Fruit fly (Drosophila melanogaster): ENCODE data around the gene CG34174.

CG34174 gene

DNA sequence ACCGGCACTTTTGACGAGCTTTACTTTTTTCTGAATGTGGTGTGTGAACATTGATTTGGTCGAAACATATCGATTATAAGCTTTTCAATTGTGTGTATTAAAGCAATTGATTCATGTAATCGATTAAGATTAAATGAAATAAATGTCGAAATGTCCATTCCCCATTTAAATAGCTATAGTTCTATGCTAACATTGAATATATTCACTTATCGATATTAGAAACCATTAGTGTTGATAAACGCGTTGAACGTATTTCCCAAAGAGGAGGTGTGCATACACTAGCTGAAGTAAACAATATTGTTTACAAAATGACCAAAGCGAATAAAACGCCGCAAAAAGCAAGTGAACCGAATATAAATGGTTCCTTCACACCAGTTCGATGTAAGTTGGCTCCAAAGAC lies at the start of gene CG34174, which contains the start of gene Uch (continued):
- TF ChIP-seq CG18599 (GFP tag; optimal IDR thresholded peaks at IDR 0.05) (peak; percentile 24), Atf-2 (GFP tag; optimal IDR thresholded peaks at IDR 0.05) (no peak), NfI (GFP tag; optimal IDR thresholded peaks at IDR 0.05) (peak; percentile 29), fd102C (GFP tag; optimal IDR thresholded peaks at IDR 0.05) (no peak), CG8388 (GFP tag; optimal IDR thresholded peaks at IDR 0.05) (no peak), nerfin-1 (tag; optimal IDR thresholded peaks at IDR 0.05) (peak; percentile 24), lab (GFP tag; optimal IDR thresholded peaks at IDR 0.05) (no peak), CG8478 (optimal IDR thresholded peaks at IDR 0.05) (no peak), peb (GFP tag; IDR thresholded peaks at IDR 0.05) (no peak), CG2129 (GFP tag; IDR thresholded peaks at IDR 0.05; ENCODE audit: partially characterized antibody) (no peak; the same call in 1 of the 2 replicates), kni (GFP tag; optimal IDR thresholded peaks at IDR 0.05) (peak; percentile 18), Fer1 (GFP tag; optimal IDR thresholded peaks at IDR 0.05) (peak; percentile 45), MBD-R2 (GFP tag; IDR thresholded peaks at IDR 0.05) (peak; percentile 86), CG1832 (GFP tag; optimal IDR thresholded peaks at IDR 0.05) (no peak), phol (tag; optimal IDR thresholded peaks at IDR 0.05) (peak; percentile 58), trem (tag; optimal IDR thresholded peaks at IDR 0.05) (peak; percentile 59), CG9727 (GFP tag; optimal IDR thresholded peaks at IDR 0.05) (peak; percentile 12), nom (GFP tag; optimal IDR thresholded peaks at IDR 0.05) (no peak), Dad (GFP tag; optimal IDR thresholded peaks at IDR 0.05) (no peak), amos (GFP tag; IDR thresholded peaks at IDR 0.05; ENCODE audit: partially characterized antibody) (peak; percentile 67; the same call in 1 of the 2 replicates), Ptx1 (GFP tag; IDR thresholded peaks at IDR 0.05) (no peak), BtbVII (GFP tag; optimal IDR thresholded peaks at IDR 0.05) (peak; percentile 15), eyg (GFP tag; optimal IDR thresholded peaks at IDR 0.05) (no peak), CG7372 (GFP tag; IDR thresholded peaks at IDR 0.05) (no peak), wor (GFP tag; IDR thresholded peaks at IDR 0.05) (no peak), bab2 (GFP tag; optimal IDR thresholded peaks at IDR 0.05) (no peak), Meics (GFP tag; optimal IDR thresholded peaks at IDR 0.05) (no peak), CoRest (tag; optimal IDR thresholded peaks at IDR 0.05) (peak; percentile 29), CG11456 (GFP tag; IDR thresholded peaks at IDR 0.05) (no peak), CHES-1-like (GFP tag; optimal IDR thresholded peaks at IDR 0.05) (peak; percentile 75), CG1233 (GFP tag; optimal IDR thresholded peaks at IDR 0.05) (peak; percentile 9), Sin3A (optimal IDR thresholded peaks at IDR 0.05) (peak; percentile 43), cg (GFP tag; optimal IDR thresholded peaks at IDR 0.05) (no peak), zen (tag; optimal IDR thresholded peaks at IDR 0.05) (peak; percentile 46), ham (GFP tag; IDR thresholded peaks at IDR 0.05) (no peak), Stat92E (GFP tag; optimal IDR thresholded peaks at IDR 0.05) (peak in 1 of 3 experiments; percentile 23), lola (GFP tag; optimal IDR thresholded peaks at IDR 0.05) (peak in 1 of 3 experiments; percentile 32), sug (tag; optimal IDR thresholded peaks at IDR 0.05) (peak; percentile 48), CG9437 (GFP tag; optimal IDR thresholded peaks at IDR 0.05) (peak; percentile 11), BEAF-32 (GFP tag; optimal IDR thresholded peaks at IDR 0.05) (peak; percentile 79), CG8290 (GFP tag; optimal IDR thresholded peaks at IDR 0.05) (peak; percentile 96), CG8290 (tag; optimal IDR thresholded peaks at IDR 0.05) (peak; percentile 59 to 82), fu2 (GFP tag; optimal IDR thresholded peaks at IDR 0.05) (peak; percentile 20), H2.0 (GFP tag; IDR thresholded peaks at IDR 0.05) (no peak), ttk (GFP tag; IDR thresholded peaks at IDR 0.05) (no peak), C15 (GFP tag; IDR thresholded peaks at IDR 0.05) (no peak), H15 (GFP tag; IDR thresholded peaks at IDR 0.05) (no peak), CG13287 (GFP tag; IDR thresholded peaks at IDR 0.05; ENCODE audit: partially characterized antibody) (peak; percentile 87), CG15601 (tag; optimal IDR thresholded peaks at IDR 0.05) (peak; percentile 42), tgo (GFP tag; IDR thresholded peaks at IDR 0.05) (no peak), gt (GFP tag; IDR thresholded peaks at IDR 0.05) (no peak)

All from whole organism, embryonic.